Worm (Caenorhabditis elegans) whole organism, L2 larva: ENCODE data around the gene Y45F10D.16.
A peak's percentile ranks its signal among the peaks of the same experiment; 100 is the strongest.

Source experiments
- C34F6.9 ChIP-seq: fragments of 150-350 bp; optimal IDR thresholded peaks from 2 replicates; lab custom pipeline; 2014; ENCODE audit warnings: missing biosample characterization, missing genetic modification characterization
- F13H6.1 ChIP-seq: sonication (generic microtip); optimal IDR thresholded peaks from 2 replicates; lab custom pipeline; 2016; ENCODE audit warnings: missing genetic modification characterization, missing compliant biosample characterization
- Y55F3AM.14 ChIP-seq: fragments of 200-800 bp; sonication (Bioruptor generic); optimal IDR thresholded peaks from 2 replicates; lab custom pipeline; 2018; ENCODE audit warnings: mild to moderate bottlenecking, missing genetic modification characterization, missing compliant biosample characterization
- ZK546.5 ChIP-seq: sonication (generic microtip); optimal IDR thresholded peaks from 2 replicates; lab custom pipeline; 2017; ENCODE audit warnings: missing biosample characterization, missing genetic modification characterization
- alr-1 ChIP-seq: fragments of 150-350 bp; optimal IDR thresholded peaks from 2 replicates; lab custom pipeline; 2014; ENCODE audit warnings: missing biosample characterization, missing genetic modification characterization
- aly-2 ChIP-seq: fragments of 150-350 bp; optimal IDR thresholded peaks from 2 replicates; lab custom pipeline; 2014; ENCODE audit warnings: missing biosample characterization, missing genetic modification characterization
- ama-1 ChIP-seq: fragments of 150-350 bp; optimal IDR thresholded peaks from 2 replicates; lab custom pipeline; 2018; ENCODE audit warnings: inconsistent platforms
- blmp-1 ChIP-seq: sonication (generic microtip); optimal IDR thresholded peaks from 2 replicates; lab custom pipeline; 2017; ENCODE audit warnings: missing genetic modification characterization, mild to moderate bottlenecking, missing compliant biosample characterization, antibody characterized with exemption, moderate library complexity; ENCODE audit not compliant: insufficient read depth
- ceh-16 ChIP-seq: fragments of 150-350 bp; optimal IDR thresholded peaks from 2 replicates; lab custom pipeline; 2014; ENCODE audit warnings: missing biosample characterization, missing genetic modification characterization
- ceh-82 ChIP-seq: fragments of 150-350 bp; optimal IDR thresholded peaks from 2 replicates; lab custom pipeline; 2014; ENCODE audit warnings: missing biosample characterization, missing genetic modification characterization
- crh-2 ChIP-seq: sonication (generic microtip); optimal IDR thresholded peaks from 2 replicates; lab custom pipeline; 2017; ENCODE audit warnings: missing biosample characterization, missing genetic modification characterization
- dmd-4 ChIP-seq: sonication (generic microtip); optimal IDR thresholded peaks from 2 replicates; lab custom pipeline; 2017; ENCODE audit warnings: missing biosample characterization, missing genetic modification characterization
- elt-1 ChIP-seq: fragments of 150-350 bp; optimal IDR thresholded peaks from 2 replicates; lab custom pipeline; 2014; ENCODE audit warnings: missing biosample characterization, missing genetic modification characterization
- elt-3 ChIP-seq: sonication (generic microtip); optimal IDR thresholded peaks from 2 replicates; lab custom pipeline; 2017; ENCODE audit warnings: missing biosample characterization, missing genetic modification characterization
- fos-1 ChIP-seq: fragments of 150-350 bp; optimal IDR thresholded peaks from 2 replicates; lab custom pipeline; 2014; ENCODE audit warnings: missing biosample characterization, missing genetic modification characterization
- gmeb-1 ChIP-seq: fragments of 150-350 bp; optimal IDR thresholded peaks from 2 replicates; lab custom pipeline; 2014; ENCODE audit warnings: missing biosample characterization, missing genetic modification characterization
- lin-11 ChIP-seq: fragments of 150-350 bp; sonication (generic microtip); optimal IDR thresholded peaks from 2 replicates; lab custom pipeline; 2014; ENCODE audit warnings: missing biosample characterization, missing genetic modification characterization, inconsistent platforms, mixed read lengths
- lin-13 ChIP-seq: fragments of 150-350 bp; optimal IDR thresholded peaks from 2 replicates; lab custom pipeline; 2014; ENCODE audit warnings: missing biosample characterization, missing genetic modification reagents, missing genetic modification characterization
- lin-39 ChIP-seq: fragments of 150-350 bp; optimal IDR thresholded peaks from 2 replicates; lab custom pipeline; 2014; ENCODE audit warnings: missing biosample characterization, missing genetic modification reagents, missing genetic modification characterization
- lsy-2 ChIP-seq, 2 experiments: fragments of 150-350 bp in 1 of 2; sonication (generic microtip) in 1 of 2; optimal IDR thresholded peaks; 2 replicates each; lab custom pipeline; 2014 to 2017; ENCODE audit warnings: missing biosample characterization in 2 of 2, missing genetic modification characterization in 2 of 2
- mab-5 ChIP-seq: fragments of 150-350 bp; optimal IDR thresholded peaks from 2 replicates; lab custom pipeline; 2014; ENCODE audit warnings: missing biosample characterization, missing genetic modification characterization
- mdl-1 ChIP-seq, 2 experiments: fragments of 150-350 bp in 1 of 2; sonication (generic microtip) in 1 of 2; optimal IDR thresholded peaks; 2 replicates each; lab custom pipeline; 2017; ENCODE audit warnings: missing biosample characterization in 2 of 2, missing genetic modification characterization in 2 of 2
- nhr-10 ChIP-seq: sonication (generic microtip); optimal IDR thresholded peaks from 2 replicates; lab custom pipeline; 2017; ENCODE audit warnings: missing biosample characterization, missing genetic modification characterization
- nhr-11 ChIP-seq: fragments of 150-350 bp; optimal IDR thresholded peaks from 2 replicates; lab custom pipeline; 2014; ENCODE audit warnings: missing biosample characterization, missing genetic modification characterization
- nhr-12 ChIP-seq: fragments of 150-350 bp; optimal IDR thresholded peaks from 2 replicates; lab custom pipeline; 2014; ENCODE audit warnings: missing biosample characterization, missing genetic modification characterization
- nhr-129 ChIP-seq: fragments of 150-350 bp; optimal IDR thresholded peaks from 2 replicates; lab custom pipeline; 2014; ENCODE audit warnings: missing biosample characterization, missing genetic modification characterization
- nhr-21 ChIP-seq: fragments of 150-350 bp; optimal IDR thresholded peaks from 2 replicates; lab custom pipeline; 2014; ENCODE audit warnings: missing biosample characterization, missing genetic modification characterization
- nhr-23 ChIP-seq: fragments of 150-350 bp; optimal IDR thresholded peaks from 2 replicates; lab custom pipeline; 2014; ENCODE audit warnings: missing biosample characterization, missing genetic modification reagents, missing genetic modification characterization
- nhr-237 ChIP-seq: fragments of 150-350 bp; optimal IDR thresholded peaks from 2 replicates; lab custom pipeline; 2014; ENCODE audit warnings: missing biosample characterization, missing genetic modification characterization
- nhr-6 ChIP-seq: fragments of 150-350 bp; optimal IDR thresholded peaks from 2 replicates; lab custom pipeline; 2014; ENCODE audit warnings: missing biosample characterization, missing genetic modification characterization
- nhr-77 ChIP-seq: fragments of 150-350 bp; optimal IDR thresholded peaks from 2 replicates; lab custom pipeline; 2014; ENCODE audit warnings: missing biosample characterization, missing genetic modification characterization
- peb-1 ChIP-seq: fragments of 150-350 bp; optimal IDR thresholded peaks from 2 replicates; lab custom pipeline; 2014; ENCODE audit warnings: missing biosample characterization, missing genetic modification characterization
- sem-4 ChIP-seq: fragments of 150-350 bp; optimal IDR thresholded peaks from 2 replicates; lab custom pipeline; 2014; ENCODE audit warnings: missing biosample characterization, missing genetic modification reagents, missing genetic modification characterization
- skn-1 ChIP-seq: sonication (generic microtip); optimal IDR thresholded peaks from 2 replicates; lab custom pipeline; 2017; ENCODE audit warnings: missing biosample characterization, missing genetic modification characterization
- sma-3 ChIP-seq: sonication (generic microtip); optimal IDR thresholded peaks from 2 replicates; lab custom pipeline; 2016; ENCODE audit warnings: missing genetic modification reagents, missing genetic modification characterization, missing compliant biosample characterization
- sma-9 ChIP-seq, 2 experiments: fragments of 150-350 bp in 1 of 2; sonication (generic microtip) in 1 of 2; optimal IDR thresholded peaks; 2 replicates each; lab custom pipeline; 2014 to 2016; ENCODE audit warnings: missing genetic modification characterization in 2 of 2, mild to moderate bottlenecking in 1 of 2, missing biosample characterization in 1 of 2, missing compliant biosample characterization in 1 of 2, missing genetic modification reagents in 1 of 2, moderate library complexity in 1 of 2
- unc-62 ChIP-seq: fragments of 150-350 bp; optimal IDR thresholded peaks from 2 replicates; lab custom pipeline; 2014; ENCODE audit warnings: missing biosample characterization, missing genetic modification reagents, missing genetic modification characterization
- zag-1 ChIP-seq: fragments of 150-350 bp; optimal IDR thresholded peaks from 2 replicates; lab custom pipeline; 2014; ENCODE audit warnings: missing biosample characterization, missing genetic modification characterization
- ztf-4 ChIP-seq: fragments of 150-350 bp; optimal IDR thresholded peaks from 2 replicates; lab custom pipeline; 2014; ENCODE audit warnings: missing biosample characterization, missing genetic modification characterization

Y45F10D.16 gene

DNA sequence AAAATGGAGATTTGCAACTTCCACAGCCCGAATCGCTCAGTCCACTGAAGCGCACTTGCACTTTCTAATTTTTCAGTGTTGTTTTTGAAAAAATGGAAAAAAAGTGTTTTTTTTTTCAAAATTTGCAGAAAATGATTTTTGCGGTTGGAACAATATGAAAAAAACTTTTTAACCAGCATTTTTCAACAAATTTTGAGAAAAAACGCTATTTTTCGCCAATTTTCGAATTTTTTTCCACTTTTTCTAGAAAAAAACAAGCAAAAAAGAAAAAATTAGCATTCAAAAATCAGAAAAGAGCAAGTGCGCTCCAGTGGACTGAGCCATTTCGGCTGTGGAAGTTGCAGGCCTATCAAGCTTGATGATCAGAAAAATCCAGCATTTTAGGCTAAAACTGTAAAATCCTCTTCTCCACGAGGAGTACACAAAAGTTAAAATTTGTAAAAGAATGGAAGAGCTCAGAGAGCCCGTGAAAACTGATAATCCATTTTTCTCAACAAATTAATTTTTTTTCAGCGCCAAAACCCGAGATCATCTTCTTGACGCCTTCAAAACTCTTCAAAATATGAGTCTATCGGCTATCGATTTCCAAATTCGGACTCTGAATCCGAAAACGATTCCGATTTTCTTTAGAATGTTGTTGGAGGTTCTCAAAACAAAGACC is 19.2 kb downstream of the Y45F10D.16 start:
- TF ChIP-seq ama-1 (lab: Kevin White, UChicago) (peak; percentile 35), lsy-2 (tag; optimal IDR thresholded peaks at IDR 0.05; lab: Kevin White, UChicago) (no peak), ZK546.5 (tag; lab: Kevin White, UChicago) (no peak), nhr-237 (tag; lab: Kevin White, UChicago) (no peak), mab-5 (tag; lab: Kevin White, UChicago) (no peak), lin-13 (GFP tag; lab: Kevin White, UChicago) (no peak), aly-2 (tag; lab: Kevin White, UChicago) (peak; percentile 57), lin-11 (tag; lab: Kevin White, UChicago) (no peak), F13H6.1 (tag; lab: Kevin White, UChicago) (no peak), fos-1 (tag; lab: Kevin White, UChicago) (no peak), ceh-16 (tag; lab: Kevin White, UChicago) (no peak)
- TF ChIP-seq, all 48 proteins: peak for 2

DNA sequence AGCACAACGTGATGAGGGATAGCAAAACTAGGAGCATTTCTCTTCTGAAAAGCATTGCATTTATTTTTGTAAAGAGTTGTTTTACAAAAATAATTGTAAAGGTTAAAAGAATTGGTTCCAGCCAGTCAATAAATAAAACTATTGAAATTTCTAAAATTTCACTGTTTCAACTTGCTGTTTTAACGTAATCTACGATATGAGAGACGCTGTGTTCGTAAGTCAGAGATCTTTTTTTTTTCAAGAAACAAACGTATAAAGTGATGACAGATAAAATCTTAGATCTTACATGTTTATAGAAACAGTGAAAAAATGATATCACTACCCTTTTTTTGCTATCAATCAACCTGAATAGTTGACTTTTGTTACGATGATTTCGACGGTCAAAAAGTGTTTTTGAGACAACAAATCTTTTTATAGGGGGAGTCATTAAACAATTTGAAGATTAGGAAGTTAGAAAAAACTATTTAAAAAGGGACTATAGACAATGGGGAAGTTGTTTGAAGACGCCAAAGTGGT is 21.7 kb downstream of the Y45F10D.16 start, which contains the start of gene Y45F10D.6:
Gene Y45F10D.6 (minus strand): TSS at position 51 of the 516 bp plus-strand sequence.
- TF ChIP-seq sma-3 (GFP tag; lab: Kevin White, UChicago) (no peak), elt-3 (tag; lab: Kevin White, UChicago) (no peak), nhr-11 (tag; lab: Kevin White, UChicago) (no peak), sma-9 (GFP tag; optimal IDR thresholded peaks at IDR 0.05; lab: Kevin White, UChicago) (no peak), sma-9 (tag; optimal IDR thresholded peaks at IDR 0.05; lab: Kevin White, UChicago) (no peak), mdl-1 (tag; optimal IDR thresholded peaks at IDR 0.05; lab: Kevin White, UChicago) (no peak), mab-5 (tag; lab: Kevin White, UChicago) (no peak), zag-1 (no peak), nhr-10 (no peak), Y55F3AM.14 (no peak), aly-2 (tag; lab: Kevin White, UChicago) (no peak), elt-1 (no peak), nhr-23 (tag; lab: Kevin White, UChicago) (no peak), ceh-16 (tag; lab: Kevin White, UChicago) (no peak), nhr-21 (tag; lab: Kevin White, UChicago) (no peak), dmd-4 (tag; lab: Kevin White, UChicago) (no peak), unc-62 (GFP tag; lab: Kevin White, UChicago) (no peak), skn-1 (tag; lab: Kevin White, UChicago) (no peak), ztf-4 (tag; lab: Kevin White, UChicago) (no peak), lsy-2 (tag; optimal IDR thresholded peaks at IDR 0.05; lab: Kevin White, UChicago) (no peak)

DNA sequence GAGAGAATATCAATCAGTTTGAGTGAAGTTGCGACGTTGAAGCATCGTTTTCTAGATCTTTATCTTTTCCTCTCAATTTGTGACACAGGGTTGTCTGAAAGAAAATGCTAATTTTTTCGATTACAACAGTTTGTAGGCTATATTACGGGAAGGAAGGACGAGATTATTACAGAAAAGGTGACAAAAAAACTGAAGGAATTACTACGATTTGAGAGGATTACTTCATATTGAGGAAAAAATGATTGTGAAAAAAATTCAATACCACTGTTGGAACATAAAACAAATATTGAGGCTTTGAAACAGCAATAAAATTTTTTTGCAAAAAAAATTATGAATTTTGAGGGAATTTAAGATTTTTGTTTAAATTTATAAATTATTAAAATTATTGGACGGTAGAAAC is 31.5 kb downstream of the Y45F10D.16 start, which contains the start of gene Y45F10D.14:
Gene Y45F10D.14 (minus strand): TSS at position 101 of the 400 bp plus-strand sequence.
- no peak for TF ChIP-seq zag-1
- TF ChIP-seq ceh-16 (tag; lab: Kevin White, UChicago) = no peak
- TF ChIP-seq nhr-12 (tag; lab: Kevin White, UChicago) = no peak
- no peak for TF ChIP-seq nhr-77 (tag; lab: Kevin White, UChicago)
- no peak for TF ChIP-seq dmd-4 (tag; lab: Kevin White, UChicago)
- no peak for TF ChIP-seq gmeb-1 (tag; lab: Kevin White, UChicago)
- TF ChIP-seq ceh-82 (tag; lab: Kevin White, UChicago) = no peak
- TF ChIP-seq nhr-11 (tag; lab: Kevin White, UChicago) = no peak
- no peak for TF ChIP-seq ZK546.5 (tag; lab: Kevin White, UChicago)
- no peak for TF ChIP-seq mdl-1 (tag; optimal IDR thresholded peaks at IDR 0.05; lab: Kevin White, UChicago)
- TF ChIP-seq nhr-237 (tag; lab: Kevin White, UChicago) = no peak
- TF ChIP-seq crh-2 (tag; lab: Kevin White, UChicago) = no peak
- no peak for TF ChIP-seq blmp-1 (tag; lab: Kevin White, UChicago)
- no peak for TF ChIP-seq C34F6.9 (tag; lab: Kevin White, UChicago)
- TF ChIP-seq nhr-6 (tag; lab: Kevin White, UChicago) = no peak
- no peak for TF ChIP-seq nhr-10
- no peak for TF ChIP-seq aly-2 (tag; lab: Kevin White, UChicago)
- TF ChIP-seq fos-1 (tag; lab: Kevin White, UChicago) = no peak

DNA sequence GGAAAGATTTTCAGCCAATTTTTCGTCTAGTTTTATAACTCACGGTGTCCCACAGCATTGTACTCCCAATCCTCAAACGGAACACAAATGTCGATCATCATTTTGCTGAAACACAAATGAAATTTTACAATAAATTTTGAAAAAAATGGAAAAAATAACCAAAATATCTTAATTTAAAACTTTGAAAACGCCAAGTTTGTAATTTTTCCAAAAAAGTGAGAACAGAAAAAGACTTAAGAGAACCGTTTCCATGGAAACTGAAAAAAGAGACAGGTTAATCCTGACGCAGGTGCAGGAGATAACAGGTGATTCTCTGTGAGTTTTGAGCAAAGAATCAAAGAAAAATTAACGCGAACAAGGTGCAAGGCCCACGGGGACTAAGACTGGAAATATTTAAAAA is 44.6 kb downstream of the Y45F10D.16 start, which contains the start of gene Y45F10D.15:
Gene Y45F10D.15 (minus strand): TSS at position 101 of the 400 bp plus-strand sequence.
- TF ChIP-seq lin-13 (GFP tag; lab: Kevin White, UChicago) = no peak
- TF ChIP-seq sem-4 (tag; lab: Kevin White, UChicago) = no peak
- TF ChIP-seq alr-1 (tag; lab: Kevin White, UChicago) = no peak
- TF ChIP-seq nhr-23 (tag; lab: Kevin White, UChicago) = no peak
- no peak for TF ChIP-seq nhr-6 (tag; lab: Kevin White, UChicago)
- no peak for TF ChIP-seq lin-11 (tag; lab: Kevin White, UChicago)
- no peak for TF ChIP-seq Y55F3AM.14
- no peak for TF ChIP-seq elt-1
- no peak for TF ChIP-seq lin-39 (tag; lab: Kevin White, UChicago)
- TF ChIP-seq peb-1 (tag; lab: Kevin White, UChicago) = no peak
- no peak for TF ChIP-seq blmp-1 (tag; lab: Kevin White, UChicago)
- no peak for TF ChIP-seq ZK546.5 (tag; lab: Kevin White, UChicago)
- no peak for TF ChIP-seq ama-1 (lab: Kevin White, UChicago)
- no peak for TF ChIP-seq ceh-16 (tag; lab: Kevin White, UChicago)
- no peak for TF ChIP-seq sma-3 (GFP tag; lab: Kevin White, UChicago)
- no peak for TF ChIP-seq C34F6.9 (tag; lab: Kevin White, UChicago)
- TF ChIP-seq nhr-129 (tag; lab: Kevin White, UChicago) = no peak
